Worm (Caenorhabditis elegans): Measurements from ENCODE around the gene C42D4.18.

C42D4.18 gene

DNA sequence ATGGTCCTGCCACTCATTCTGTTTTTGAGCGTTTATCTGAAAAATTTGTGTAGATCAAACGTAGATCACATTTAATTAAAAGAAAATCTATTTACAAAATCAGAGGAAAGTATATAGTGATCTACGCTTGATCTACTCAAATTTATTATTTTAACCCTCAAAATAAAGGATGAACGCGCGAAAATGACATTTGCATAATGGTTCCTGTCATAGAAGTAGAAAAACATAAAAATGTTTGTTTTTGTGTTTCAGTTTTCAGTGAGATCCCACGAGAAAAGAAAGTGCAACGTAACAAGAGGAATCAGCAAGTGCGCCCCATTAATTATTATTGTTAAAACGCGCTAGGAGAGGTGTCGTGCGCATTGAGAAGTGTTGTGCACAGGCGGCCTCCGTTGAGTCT lies 44.7 kb downstream of the C42D4.18 start:
- no peak for TF ChIP-seq unc-55 (GFP tag; optimal IDR thresholded peaks at IDR 0.05)
- no peak for TF ChIP-seq ztf-1 (GFP tag; conservative IDR thresholded peaks at IDR 0.05)
- TF ChIP-seq peb-1 (tag; optimal IDR thresholded peaks at IDR 0.05), result no peak
- no peak for TF ChIP-seq nhr-10 (tag; optimal IDR thresholded peaks at IDR 0.05)
- TF ChIP-seq unc-62 (GFP tag; optimal IDR thresholded peaks at IDR 0.05), result no peak
- no peak for TF ChIP-seq mab-5 (tag; optimal IDR thresholded peaks at IDR 0.05)
- no peak for TF ChIP-seq ztf-11 (tag; optimal IDR thresholded peaks at IDR 0.05)
- TF ChIP-seq sem-4 (tag; optimal IDR thresholded peaks at IDR 0.05), result no peak
- TF ChIP-seq zag-1 (tag; optimal IDR thresholded peaks at IDR 0.05), result no peak
- no peak for TF ChIP-seq nhr-12 (tag; optimal IDR thresholded peaks at IDR 0.05)
- TF ChIP-seq unc-39 (tag; optimal IDR thresholded peaks at IDR 0.05), result no peak
- TF ChIP-seq ceh-16 (tag; optimal IDR thresholded peaks at IDR 0.05), result no peak
- no peak for TF ChIP-seq mdl-1 (tag; optimal IDR thresholded peaks at IDR 0.05)

DNA sequence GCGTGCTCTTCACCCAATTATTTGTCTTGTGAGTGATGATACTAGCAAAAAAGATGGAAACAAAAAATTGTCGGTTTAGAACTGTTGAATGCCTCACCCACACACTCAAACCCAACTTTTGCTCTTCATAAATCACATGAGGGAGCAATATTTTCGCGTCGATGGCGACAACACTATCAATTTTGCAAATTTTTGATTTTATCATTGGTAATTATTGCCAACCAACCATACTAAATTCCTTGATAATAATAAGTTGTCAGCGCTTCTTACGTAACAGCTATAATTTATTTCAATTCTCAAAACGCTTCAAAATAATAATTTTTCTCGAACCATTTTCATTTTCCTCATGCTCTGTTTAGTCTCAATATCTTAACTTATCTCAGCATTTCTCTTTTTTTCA lies 46.2 kb downstream of the C42D4.18 start:
- peak; percentile 44 for TF ChIP-seq fos-1 (tag; optimal IDR thresholded peaks at IDR 0.05)
- no peak for TF ChIP-seq zag-1 (tag; optimal IDR thresholded peaks at IDR 0.05)

ce11 chrIV:7216210-7216609 lies 49.6 kb downstream of the C42D4.18 start:
- TF ChIP-seq elt-3 (tag; optimal IDR thresholded peaks at IDR 0.05) (no peak), egl-27 (tag; optimal IDR thresholded peaks at IDR 0.05) (no peak), nhr-6 (tag; optimal IDR thresholded peaks at IDR 0.05) (no peak), nhr-11 (tag; optimal IDR thresholded peaks at IDR 0.05) (no peak), unc-55 (GFP tag; optimal IDR thresholded peaks at IDR 0.05) (no peak), crh-2 (tag; optimal IDR thresholded peaks at IDR 0.05) (no peak), sma-9 (GFP tag; optimal IDR thresholded peaks at IDR 0.05) (no peak), sma-9 (tag; optimal IDR thresholded peaks at IDR 0.05) (no peak), snpc-4 (tag; optimal IDR thresholded peaks at IDR 0.05) (no peak), gmeb-1 (tag; optimal IDR thresholded peaks at IDR 0.05) (no peak), nhr-237 (tag; optimal IDR thresholded peaks at IDR 0.05) (no peak), lin-11 (tag; optimal IDR thresholded peaks at IDR 0.05) (no peak), dmd-4 (tag; optimal IDR thresholded peaks at IDR 0.05) (no peak)
